Worm (Caenorhabditis elegans) whole organism, midembryonic: Measurements from ENCODE around the gene F25B5.5.

Experiments used
- flt-1 ChIP-seq: fragments of 200-800 bp; sonication (Bioruptor generic); IDR thresholded peaks from 2 replicates; pipeline ENCODE4 v1.3.6; 2022; ENCODE audit warnings: missing genetic modification characterization, missing compliant biosample characterization
- ztf-23 ChIP-seq: fragments of 200-800 bp; sonication (Bioruptor generic); IDR thresholded peaks from 2 replicates; pipeline ENCODE4 v1.3.6; 2022; ENCODE audit warnings: missing genetic modification reagents, missing genetic modification characterization, missing compliant biosample characterization

DNA sequence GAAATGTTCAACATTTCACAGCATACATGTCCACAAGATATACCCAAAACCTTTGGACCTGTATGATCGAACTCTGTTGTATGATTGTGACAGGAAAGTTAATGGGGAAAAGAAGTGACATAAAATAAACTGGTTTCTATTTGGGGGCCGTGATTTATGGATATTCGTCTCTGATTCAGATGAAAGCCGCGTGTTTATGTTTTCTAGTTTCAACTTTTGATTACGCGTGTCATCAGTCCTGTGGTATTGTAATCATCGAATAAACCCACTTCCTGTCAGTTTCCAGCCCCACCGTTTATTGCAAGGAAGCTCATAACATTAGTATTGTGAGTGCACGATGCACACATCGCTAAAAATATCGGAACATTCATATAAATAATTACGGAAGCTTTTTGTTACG, 23.7 kb downstream of the F25B5.5 start:
- TF ChIP-seq ztf-23 (GFP tag; lab: Robert Waterston, UW): no peak
- no peak for TF ChIP-seq flt-1 (GFP tag; lab: Robert Waterston, UW)
